Worm (Caenorhabditis elegans): Measurements from ENCODE around the gene F19C7.3.

The F19C7.3 gene

DNA sequence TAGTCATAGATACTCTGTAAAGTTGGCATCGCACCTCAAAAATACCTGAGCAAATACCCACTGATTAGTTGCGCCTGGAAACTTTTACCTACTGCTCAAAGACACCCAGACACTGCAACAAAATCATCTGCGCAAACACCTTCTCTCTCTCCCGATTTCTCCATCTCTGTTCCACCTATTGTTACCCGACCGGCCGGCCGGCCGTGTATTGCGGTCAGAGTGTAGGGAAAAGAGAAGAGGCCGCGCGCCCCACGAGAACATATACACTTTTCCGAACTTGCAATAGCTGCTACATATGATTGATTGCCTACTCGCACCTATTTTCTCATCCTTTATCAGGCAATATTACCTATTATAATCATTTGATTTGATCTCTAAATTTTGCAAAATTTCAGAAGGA is 8.5 kb upstream of the F19C7.3 start:
- TF ChIP-seq nhr-80 (tag; optimal IDR thresholded peaks at IDR 0.05), result no peak
- TF ChIP-seq lin-40 (tag; optimal IDR thresholded peaks at IDR 0.05), result no peak
- no peak for TF ChIP-seq B0019.2 (GFP tag; conservative IDR thresholded peaks at IDR 0.05)
- no peak for TF ChIP-seq snpc-1.1 (tag; optimal IDR thresholded peaks at IDR 0.05; ENCODE audit: insufficient read depth)

DNA sequence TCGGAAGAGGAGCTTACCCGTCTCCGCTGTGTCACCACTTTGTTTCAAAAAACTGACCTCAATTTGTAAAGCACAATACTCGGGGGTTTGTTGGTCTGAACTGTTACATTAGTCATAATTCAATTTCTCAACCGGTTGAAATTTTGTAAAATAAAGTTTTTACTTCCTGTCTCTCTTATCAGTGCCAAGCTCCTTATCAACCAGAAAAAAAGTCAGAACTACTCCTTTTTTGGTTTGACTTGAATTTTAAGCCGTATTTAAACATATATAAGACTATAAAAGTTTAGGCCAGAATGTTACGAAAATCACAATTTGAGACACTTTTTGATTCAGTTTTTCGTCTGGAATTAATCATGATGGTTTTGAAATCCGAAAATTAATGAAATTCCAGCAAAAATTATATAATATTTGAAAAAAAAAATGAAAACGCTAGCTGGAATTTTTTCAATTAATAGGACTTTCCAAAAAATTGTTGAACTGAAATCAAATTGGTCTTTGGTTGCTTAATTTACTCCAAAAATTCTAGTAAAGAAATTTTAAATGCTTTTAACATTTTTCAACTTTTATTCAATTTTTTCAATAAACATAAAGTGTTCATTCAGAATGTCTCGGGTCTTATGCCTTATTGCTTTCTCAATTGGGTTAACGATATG is 2.6 kb downstream of the F19C7.3 start, which contains the start of gene F19C7.2:
Gene F19C7.2, plus strand, starts transcription at position 603 of the 653 bp plus-strand sequence.
- TF ChIP-seq attf-5 (GFP tag; optimal IDR thresholded peaks at IDR 0.05), result no peak
- peak; percentile 20 for TF ChIP-seq nhr-80 (tag; optimal IDR thresholded peaks at IDR 0.05)

ce11 chrIV:4602565-4602964 is 5.6 kb downstream of the F19C7.3 start, which contains the start of gene F19C7.4:
Gene F19C7.4 (plus strand): TSS chrIV:4602865.
- TF ChIP-seq pha-4 (tag; optimal IDR thresholded peaks at IDR 0.05) (no peak), C17E4.6 (GFP tag; IDR thresholded peaks at IDR 0.05) (no peak), nfyb-1 (GFP tag; IDR thresholded peaks at IDR 0.05) (no peak), bed-1 (GFP tag; IDR thresholded peaks at IDR 0.05) (no peak)

DNA sequence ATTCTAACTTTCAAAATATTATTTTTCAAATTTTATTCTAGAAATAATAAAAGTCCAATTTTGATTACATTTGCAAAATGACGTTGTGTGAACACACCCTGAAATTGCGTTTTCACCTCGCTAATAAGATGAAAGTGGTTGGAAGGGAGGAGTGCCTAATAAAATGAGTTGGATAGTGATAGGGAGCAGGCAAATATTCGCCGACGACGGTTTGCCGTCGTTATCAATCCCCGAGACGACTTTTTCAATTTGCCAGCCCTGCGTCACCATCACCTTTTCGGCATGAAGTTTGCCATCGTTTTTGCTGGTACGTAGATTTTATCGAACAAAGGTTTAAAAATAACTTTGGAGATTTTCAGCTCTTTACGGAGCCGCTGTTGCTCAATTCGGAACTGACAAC is 8.7 kb downstream of the F19C7.3 start, which contains the start of gene nspg-10:
Gene nspg-10, plus strand, starts transcription at position 179 of the 400 bp plus-strand sequence.
- TF ChIP-seq dox-1 (GFP tag; IDR thresholded peaks at IDR 0.05), result peak; percentile 37; the same call in 1 of the 2 replicates
- no peak for TF ChIP-seq ztf-28 (GFP tag; IDR thresholded peaks at IDR 0.05)
- TF ChIP-seq bed-2 (GFP tag; IDR thresholded peaks at IDR 0.05), result no peak
- peak; percentile 79 for TF ChIP-seq nhr-80 (tag; optimal IDR thresholded peaks at IDR 0.05)
- peak; percentile 21 to 72 for TF ChIP-seq let-607 (tag; optimal IDR thresholded peaks at IDR 0.05)

- TF ChIP-seq ceh-79 (tag; optimal IDR thresholded peaks at IDR 0.05) (no peak), zfh-2 (GFP tag; conservative IDR thresholded peaks at IDR 0.05) (peak; percentile 91), ccch-3 (GFP tag; optimal IDR thresholded peaks at IDR 0.05) (no peak), rpc-1 (optimal IDR thresholded peaks at IDR 0.05) (no peak), rpc-1 (tag; optimal IDR thresholded peaks at IDR 0.05) (no peak), cebp-1 (GFP tag; IDR thresholded peaks at IDR 0.05) (no peak), cebp-1 (tag; optimal IDR thresholded peaks at IDR 0.05) (no peak), Y67H2A.10 (GFP tag; conservative IDR thresholded peaks at IDR 0.05) (no peak), ztf-28 (GFP tag; IDR thresholded peaks at IDR 0.05) (no peak), atf-7 (tag; optimal IDR thresholded peaks at IDR 0.05) (no peak), mes-4 (tag; optimal IDR thresholded peaks at IDR 0.05) (no peak)
Measured at ce11 chrIV:4608661-4609060, 11.7 kb downstream of the F19C7.3 start.

DNA sequence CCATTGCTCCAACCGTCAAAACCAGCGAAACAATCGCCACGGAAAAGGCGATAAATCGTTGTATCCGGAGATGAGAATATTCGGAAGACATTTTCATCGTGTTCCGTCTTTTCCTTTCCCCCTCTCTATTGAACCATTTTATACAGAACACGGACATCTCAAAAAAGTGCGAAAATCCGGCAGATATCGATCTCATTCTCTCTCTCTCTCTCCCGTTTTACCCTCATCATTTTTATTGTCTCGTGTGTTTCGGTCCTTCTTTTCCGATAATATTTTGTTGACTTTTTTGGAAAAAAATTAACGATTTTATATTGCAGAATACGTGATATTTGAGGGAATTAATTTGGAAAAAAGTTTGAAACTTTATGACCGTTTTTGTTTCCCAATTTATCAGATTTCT is 12.6 kb downstream of the F19C7.3 start, which contains the start of gene col-110:
Gene col-110, minus strand, starts transcription at position 101 of the 400 bp plus-strand sequence.
- TF ChIP-seq snpc-1.3 (tag; optimal IDR thresholded peaks at IDR 0.05; ENCODE audit: insufficient read depth) (no peak), unc-62 (GFP tag; optimal IDR thresholded peaks at IDR 0.05) (no peak), F57A8.1 (GFP tag; optimal IDR thresholded peaks at IDR 0.05) (no peak), ccch-3 (GFP tag; optimal IDR thresholded peaks at IDR 0.05) (no peak), akir-1 (GFP tag; optimal IDR thresholded peaks at IDR 0.05) (no peak), ekl-4 (GFP tag; IDR thresholded peaks at IDR 0.05) (no peak), hsf-1 (GFP tag; IDR thresholded peaks at IDR 0.05) (no peak), zim-3 (tag; optimal IDR thresholded peaks at IDR 0.05) (no peak), F22D6.2 (tag; optimal IDR thresholded peaks at IDR 0.05) (no peak), let-526 (GFP tag; IDR thresholded peaks at IDR 0.05) (no peak), bed-2 (GFP tag; IDR thresholded peaks at IDR 0.05) (no peak), ztf-3 (GFP tag; optimal IDR thresholded peaks at IDR 0.05) (no peak), nhr-90 (tag; optimal IDR thresholded peaks at IDR 0.05) (no peak), F33H1.4 (GFP tag; IDR thresholded peaks at IDR 0.05) (no peak), lin-35 (GFP tag; optimal IDR thresholded peaks at IDR 0.05) (no peak), mcd-1 (GFP tag; IDR thresholded peaks at IDR 0.05) (no peak), F57C9.4 (tag; optimal IDR thresholded peaks at IDR 0.05) (no peak), nhr-80 (tag; optimal IDR thresholded peaks at IDR 0.05) (no peak), F10E7.11 (tag; optimal IDR thresholded peaks at IDR 0.05) (no peak), ceh-58 (GFP tag; IDR thresholded peaks at IDR 0.05) (no peak)

Measured in whole organism, young adult.